Worm (Caenorhabditis elegans): ENCODE measurements around the gene C15C8.5.

DNA sequence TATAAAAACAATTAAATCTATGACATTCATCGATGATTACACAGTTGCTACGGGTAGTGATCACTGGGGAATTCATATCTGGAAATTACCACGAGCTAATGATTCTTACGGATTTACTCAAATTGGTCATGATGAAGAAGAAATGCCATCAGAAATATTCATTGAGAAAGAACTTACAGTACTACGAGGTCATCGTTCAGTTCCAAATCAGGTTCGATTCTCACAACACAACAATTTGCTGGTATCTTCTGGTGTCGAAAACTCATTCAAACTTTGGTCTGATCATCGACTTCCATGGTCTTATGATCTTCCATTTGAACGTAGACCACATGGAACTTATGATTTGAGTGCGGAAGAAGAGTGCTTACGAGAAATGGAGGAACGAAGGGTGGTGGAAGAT is 41.3 kb upstream of the C15C8.5 start:
- TF ChIP-seq unc-62 (GFP tag; optimal IDR thresholded peaks at IDR 0.05) = no peak
- no peak for TF ChIP-seq nhr-28 (tag; optimal IDR thresholded peaks at IDR 0.05)
- no peak for TF ChIP-seq snpc-4 (tag; optimal IDR thresholded peaks at IDR 0.05)
- TF ChIP-seq fos-1 (tag; optimal IDR thresholded peaks at IDR 0.05) = no peak
- no peak for TF ChIP-seq egl-27 (tag; optimal IDR thresholded peaks at IDR 0.05)
- TF ChIP-seq aly-2 (tag; optimal IDR thresholded peaks at IDR 0.05) = no peak
- no peak for TF ChIP-seq ztf-11 (tag; optimal IDR thresholded peaks at IDR 0.05)
- TF ChIP-seq elt-3 (tag; optimal IDR thresholded peaks at IDR 0.05) = no peak
